Worm (Caenorhabditis elegans): ENCODE measurements around the gene F09E5.3.

The F09E5.3 gene

DNA sequence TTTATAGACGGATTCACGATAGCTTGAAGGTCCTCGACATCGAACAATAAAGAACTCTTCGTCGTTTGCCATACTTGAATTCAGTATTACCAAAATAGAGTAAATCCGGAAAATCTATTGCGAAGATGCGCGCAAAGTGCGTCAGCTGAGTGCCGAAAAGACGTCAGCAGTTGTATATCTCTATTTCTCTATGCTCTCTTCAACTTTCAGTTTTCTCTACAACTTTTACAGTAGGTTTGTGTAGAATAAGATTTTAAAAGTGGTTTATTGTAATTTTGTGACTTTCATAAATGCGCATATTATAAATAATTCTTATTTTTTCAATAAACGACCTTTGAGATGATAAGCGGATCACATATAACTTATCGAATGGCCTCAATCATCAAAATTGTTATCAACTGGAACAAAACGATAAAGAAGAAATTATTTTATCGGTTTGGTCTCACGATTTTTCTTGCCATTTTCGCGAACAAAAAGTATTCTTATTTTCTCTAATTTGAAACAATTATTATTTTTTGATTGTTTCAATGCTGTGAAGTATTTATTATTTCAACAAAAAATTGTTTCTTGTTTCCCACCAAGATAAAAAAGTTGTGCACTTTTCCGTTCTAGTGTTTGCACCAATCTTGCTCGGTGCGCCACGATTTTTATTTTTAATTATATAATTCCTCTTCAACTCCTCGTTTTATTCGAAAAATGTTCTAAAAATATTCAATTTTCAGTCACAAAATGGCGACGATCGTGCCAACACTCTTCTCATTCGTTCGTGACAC is at the start of gene F09E5.3, which contains the start of gene agt-2 (continued):
- TF ChIP-seq daf-16 (GFP tag; optimal IDR thresholded peaks at IDR 0.05) = peak in 1 of 2 experiments; percentile 19
- TF ChIP-seq daf-16 (tag; optimal IDR thresholded peaks at IDR 0.05) = peak; percentile 19
- peak; percentile 73; the same call in 1 of the 2 replicates for TF ChIP-seq hmg-1.1 (GFP tag; IDR thresholded peaks at IDR 0.05)
- peak; percentile 95 for TF ChIP-seq mep-1 (tag; optimal IDR thresholded peaks at IDR 0.05)
- TF ChIP-seq aha-1 (tag) = peak; percentile 86
- TF ChIP-seq dve-1 (tag; optimal IDR thresholded peaks at IDR 0.05; ENCODE audit: insufficient read depth) = peak; percentile 91
- TF ChIP-seq nhr-6 (tag; optimal IDR thresholded peaks at IDR 0.05) = peak; percentile 58
- TF ChIP-seq madf-5 (GFP tag; IDR thresholded peaks at IDR 0.05) = no peak
- TF ChIP-seq tag-97 (GFP tag; IDR thresholded peaks at IDR 0.05) = no peak
- TF ChIP-seq cey-2 (tag; optimal IDR thresholded peaks at IDR 0.05; ENCODE audit: borderline replicate concordance, insufficient read depth) = no peak
- TF ChIP-seq zag-1 (tag; optimal IDR thresholded peaks at IDR 0.05) = no peak
- peak; percentile 54; the same call in 1 of the 2 replicates for TF ChIP-seq arid-1 (GFP tag; conservative IDR thresholded peaks at IDR 0.05)
- peak; percentile 47 for TF ChIP-seq ztf-7 (tag; optimal IDR thresholded peaks at IDR 0.05)
- no peak for TF ChIP-seq gei-8 (GFP tag; optimal IDR thresholded peaks at IDR 0.05)
- TF ChIP-seq zip-11 (GFP tag; IDR thresholded peaks at IDR 0.05) = no peak
- TF ChIP-seq egl-27 (tag; optimal IDR thresholded peaks at IDR 0.05) = no peak
- no peak for TF ChIP-seq ceh-28 (tag; optimal IDR thresholded peaks at IDR 0.05)
- peak; percentile 87 for TF ChIP-seq dpl-1 (GFP tag; optimal IDR thresholded peaks at IDR 0.05)
- no peak for TF ChIP-seq skn-1 (tag; optimal IDR thresholded peaks at IDR 0.05)
- TF ChIP-seq unc-130 (GFP tag; optimal IDR thresholded peaks at IDR 0.05) = peak; percentile 27
- TF ChIP-seq ZK337.2 (GFP tag; IDR thresholded peaks at IDR 0.05) = no peak
- TF ChIP-seq duxl-1 (tag; optimal IDR thresholded peaks at IDR 0.05; ENCODE audit: poor library complexity) = peak; percentile 58
- no peak for TF ChIP-seq Y48G9A.11 (GFP tag; IDR thresholded peaks at IDR 0.05)
- TF ChIP-seq nhr-28 (tag; optimal IDR thresholded peaks at IDR 0.05) = peak; percentile 34
- no peak for TF ChIP-seq snpc-1.2 (GFP tag; IDR thresholded peaks at IDR 0.05)
- peak; percentile 85 for TF ChIP-seq ceh-20 (GFP tag; IDR thresholded peaks at IDR 0.05)
- no peak for TF ChIP-seq nhr-111 (GFP tag; optimal IDR thresholded peaks at IDR 0.05)
- no peak for TF ChIP-seq ZK546.5 (tag; optimal IDR thresholded peaks at IDR 0.05)
- peak; percentile 65 for TF ChIP-seq F10B5.3 (tag; optimal IDR thresholded peaks at IDR 0.05)
- no peak for TF ChIP-seq nhr-237 (tag; optimal IDR thresholded peaks at IDR 0.05)
- TF ChIP-seq ama-1 (optimal IDR thresholded peaks at IDR 0.05) = no peak
- peak; percentile 83 for TF ChIP-seq F37D6.2 (tag; optimal IDR thresholded peaks at IDR 0.05)
- no peak for TF ChIP-seq ceh-62 (tag; optimal IDR thresholded peaks at IDR 0.05)
- TF ChIP-seq fos-1 (tag; optimal IDR thresholded peaks at IDR 0.05) = no peak
- peak; percentile 84 for TF ChIP-seq lin-13 (GFP tag; optimal IDR thresholded peaks at IDR 0.05)
- 0 out of 2 replicates have a peak, but pooled peaks have one; percentile 17 for TF ChIP-seq madf-9 (GFP tag; conservative IDR thresholded peaks at IDR 0.05)
- TF ChIP-seq Y75B8A.6 (GFP tag; IDR thresholded peaks at IDR 0.05) = no peak
- TF ChIP-seq mdt-29 (GFP tag; IDR thresholded peaks at IDR 0.05) = no peak
- peak; percentile 74 for TF ChIP-seq zfp-3 (GFP tag; conservative IDR thresholded peaks at IDR 0.05)
- TF ChIP-seq nhr-42 (GFP tag; IDR thresholded peaks at IDR 0.05) = 0 out of 2 replicates have a peak, but pooled peaks have one; percentile 17
- TF ChIP-seq lin-38 (GFP tag; IDR thresholded peaks at IDR 0.05) = peak; percentile 86
- no peak for TF ChIP-seq php-3 (GFP tag; IDR thresholded peaks at IDR 0.05)
- TF ChIP-seq Y5F2A.4 (GFP tag; optimal IDR thresholded peaks at IDR 0.05) = peak; percentile 9
- peak; percentile 80; the same call in 1 of the 2 replicates for TF ChIP-seq ctbp-1 (GFP tag; IDR thresholded peaks at IDR 0.05)
- no peak for TF ChIP-seq jun-1 (tag; optimal IDR thresholded peaks at IDR 0.05)
- TF ChIP-seq R02D3.7 (tag; optimal IDR thresholded peaks at IDR 0.05) = no peak
- TF ChIP-seq dmd-6 (GFP tag; IDR thresholded peaks at IDR 0.05) = peak; percentile 83
- TF ChIP-seq hlh-11 (tag; optimal IDR thresholded peaks at IDR 0.05) = peak; percentile 83
- peak; percentile 32 for TF ChIP-seq ces-1 (GFP tag; optimal IDR thresholded peaks at IDR 0.05)
- no peak for TF ChIP-seq F44E2.7 (GFP tag; IDR thresholded peaks at IDR 0.05)
- TF ChIP-seq zfp-2 (tag; optimal IDR thresholded peaks at IDR 0.05) = peak; percentile 23
